Fruit fly (Drosophila melanogaster): ENCODE measurements around the gene MED30.

dm6 chr3L:682420-682882 lies 28.6 kb upstream of the MED30 start, which contains the start of gene CG3386:
- TF ChIP-seq ttk (optimal IDR thresholded peaks at IDR 0.05): no peak
- TF ChIP-seq h (optimal IDR thresholded peaks at IDR 0.05): no peak
- TF ChIP-seq Sin3A (optimal IDR thresholded peaks at IDR 0.05): no peak
- TF ChIP-seq Myc (optimal IDR thresholded peaks at IDR 0.05): no peak
